Worm (Caenorhabditis elegans): Measurements from ENCODE around the gene glb-5.

DNA sequence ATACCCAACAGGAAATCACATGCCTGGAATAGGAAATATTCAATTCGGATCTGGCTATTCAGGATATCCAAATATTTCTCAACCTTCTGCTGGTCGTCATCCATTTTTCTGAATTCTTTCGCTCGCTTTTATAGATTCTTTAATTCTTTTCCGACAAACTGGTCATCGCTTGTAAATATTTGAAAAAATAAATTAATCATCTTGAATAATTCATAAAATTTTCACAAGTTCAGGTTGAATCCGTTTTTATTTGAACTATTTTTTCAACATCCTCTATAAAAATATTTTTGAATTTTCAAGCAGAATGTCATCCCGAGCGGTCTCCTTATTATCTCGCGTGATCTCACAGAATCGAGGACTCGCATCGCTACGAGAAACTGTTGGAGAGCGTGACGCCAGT, 34.7 kb downstream of the glb-5 start, which contains the start of gene mrpl-48:
- TF ChIP-seq ham-2 (GFP tag; optimal IDR thresholded peaks at IDR 0.05) (no peak), nhr-28 (tag; optimal IDR thresholded peaks at IDR 0.05) (no peak), unc-39 (tag; optimal IDR thresholded peaks at IDR 0.05) (no peak), cnd-1 (tag; optimal IDR thresholded peaks at IDR 0.05) (no peak), ceh-39 (tag; optimal IDR thresholded peaks at IDR 0.05) (no peak), lin-13 (tag; optimal IDR thresholded peaks at IDR 0.05) (no peak), elt-1 (tag; optimal IDR thresholded peaks at IDR 0.05; ENCODE audit: borderline replicate concordance, insufficient read depth) (no peak), M03D4.4 (tag; optimal IDR thresholded peaks at IDR 0.05) (no peak), mep-1 (tag; optimal IDR thresholded peaks at IDR 0.05) (no peak), lsy-2 (tag; optimal IDR thresholded peaks at IDR 0.05) (no peak), nhr-76 (tag; optimal IDR thresholded peaks at IDR 0.05) (no peak)

Data from whole organism, mixed stage, embryonic.